In the genomic region with DNA sequence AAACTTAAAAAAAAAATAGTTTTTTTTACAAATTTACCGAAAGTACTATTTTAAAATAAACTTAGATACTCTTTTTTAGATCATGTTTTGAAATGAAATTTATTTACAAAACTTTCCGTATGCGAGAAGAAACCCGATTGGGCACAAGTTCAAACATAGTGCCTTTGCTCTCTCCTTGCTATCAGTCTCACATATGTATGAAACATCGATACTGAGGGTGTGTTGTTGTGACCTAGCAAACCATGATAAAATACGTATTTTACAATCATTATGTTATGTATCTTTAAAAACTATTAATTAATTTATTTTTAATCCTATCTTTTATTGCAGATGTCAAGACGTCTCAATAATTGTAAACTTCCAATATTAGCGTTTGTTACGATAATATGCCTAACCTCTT, we compare ENCODE assay signal across 6 worm cellular contexts.
TF ChIP-seq lines count a peak whose summit lies in the region.

No protein-coding gene starts in this region.

TF ChIP-seq in whole organism, L1 larva, 84 proteins besides CTCF, POLR2A, EP300 and RAD21:
- TF ChIP-seq alr-1 (tag; optimal IDR thresholded peaks at IDR 0.05; lab: Kevin White, UChicago; ENCODE audit: borderline replicate concordance) (no peak), elt-2 (tag; optimal IDR thresholded peaks at IDR 0.05; lab: Kevin White, UChicago) (peak; percentile 32), lin-14 (GFP tag; optimal IDR thresholded peaks at IDR 0.05; lab: Kevin White, UChicago) (no peak)

TF ChIP-seq in whole organism, L2 larva, 48 proteins besides CTCF, POLR2A, EP300 and RAD21:
- TF ChIP-seq fos-1 (tag; optimal IDR thresholded peaks at IDR 0.05; lab: Kevin White, UChicago) (peak; percentile 93), unc-55 (GFP tag; optimal IDR thresholded peaks at IDR 0.05; lab: Kevin White, UChicago) (no peak), dmd-4 (tag; optimal IDR thresholded peaks at IDR 0.05; lab: Kevin White, UChicago) (no peak)

TF ChIP-seq in whole organism, L3 larva, 47 proteins besides CTCF, POLR2A, EP300 and RAD21 (continues in another document):
- TF ChIP-seq nhr-76 (tag; optimal IDR thresholded peaks at IDR 0.05; lab: Kevin White, UChicago) (no peak), pqm-1 (tag; optimal IDR thresholded peaks at IDR 0.05; lab: Kevin White, UChicago) (peak; percentile 21), ceh-28 (tag; optimal IDR thresholded peaks at IDR 0.05; lab: Kevin White, UChicago) (no peak), ztf-4 (tag; optimal IDR thresholded peaks at IDR 0.05; lab: Kevin White, UChicago) (no peak), fos-1 (tag; optimal IDR thresholded peaks at IDR 0.05; lab: Kevin White, UChicago) (no peak), sea-2 (GFP tag; optimal IDR thresholded peaks at IDR 0.05; lab: Kevin White, UChicago) (no peak), egl-27 (tag; optimal IDR thresholded peaks at IDR 0.05; lab: Kevin White, UChicago) (no peak), lsy-12 (tag; optimal IDR thresholded peaks at IDR 0.05; lab: Kevin White, UChicago) (no peak), nhr-11 (tag; optimal IDR thresholded peaks at IDR 0.05; lab: Kevin White, UChicago) (no peak), pha-4 (tag; optimal IDR thresholded peaks at IDR 0.05; lab: Kevin White, UChicago) (peak; percentile 11), ceh-16 (tag; optimal IDR thresholded peaks at IDR 0.05; lab: Kevin White, UChicago) (no peak), eor-1 (tag; optimal IDR thresholded peaks at IDR 0.05; lab: Kevin White, UChicago) (no peak), ceh-82 (tag; optimal IDR thresholded peaks at IDR 0.05; lab: Kevin White, UChicago) (no peak), R02D3.7 (tag; optimal IDR thresholded peaks at IDR 0.05; lab: Kevin White, UChicago) (no peak), jun-1 (tag; optimal IDR thresholded peaks at IDR 0.05; lab: Kevin White, UChicago) (no peak), elt-3 (tag; optimal IDR thresholded peaks at IDR 0.05; lab: Kevin White, UChicago) (no peak), unc-39 (tag; optimal IDR thresholded peaks at IDR 0.05; lab: Kevin White, UChicago) (no peak), elt-2 (tag; optimal IDR thresholded peaks at IDR 0.05; lab: Kevin White, UChicago) (peak; percentile 54), snpc-4 (tag; optimal IDR thresholded peaks at IDR 0.05; lab: Kevin White, UChicago) (no peak), mdl-1 (tag; optimal IDR thresholded peaks at IDR 0.05; lab: Kevin White, UChicago) (no peak), tbx-2 (tag; optimal IDR thresholded peaks at IDR 0.05; lab: Kevin White, UChicago) (no peak), fkh-2 (tag; optimal IDR thresholded peaks at IDR 0.05; lab: Kevin White, UChicago) (no peak)

TF ChIP-seq in whole organism, L4 larva, 104 proteins besides CTCF, POLR2A, EP300 and RAD21:
- TF ChIP-seq pqm-1 (tag; optimal IDR thresholded peaks at IDR 0.05; lab: Kevin White, UChicago) = peak; percentile 71
- TF ChIP-seq arid-1 (GFP tag; conservative IDR thresholded peaks at IDR 0.05; lab: Robert Waterston, UW) = no peak
- peak; percentile 73 for TF ChIP-seq nhr-28 (tag; optimal IDR thresholded peaks at IDR 0.05; lab: Kevin White, UChicago)
- no peak for TF ChIP-seq ztf-11 (tag; optimal IDR thresholded peaks at IDR 0.05; lab: Kevin White, UChicago)
- TF ChIP-seq zip-11 (GFP tag; IDR thresholded peaks at IDR 0.05; lab: Robert Waterston, UW) = no peak
- no peak for TF ChIP-seq lin-38 (GFP tag; IDR thresholded peaks at IDR 0.05; lab: Robert Waterston, UW)
- TF ChIP-seq set-16 (GFP tag; IDR thresholded peaks at IDR 0.05; lab: Robert Waterston, UW) = no peak
- no peak for TF ChIP-seq daf-16 (GFP tag; optimal IDR thresholded peaks at IDR 0.05; lab: Kevin White, UChicago)
- TF ChIP-seq daf-16 (tag; optimal IDR thresholded peaks at IDR 0.05; lab: Kevin White, UChicago) = peak; percentile 64

TF ChIP-seq in whole organism, late embryonic, 69 proteins besides CTCF, POLR2A, EP300 and RAD21:
- TF ChIP-seq ceh-45 (GFP tag; IDR thresholded peaks at IDR 0.05; lab: Robert Waterston, UW) (no peak), elt-2 (tag; optimal IDR thresholded peaks at IDR 0.05; lab: Kevin White, UChicago) (peak; percentile 17)

TF ChIP-seq in whole organism, young adult, 124 proteins besides CTCF, POLR2A, EP300 and RAD21:
- TF ChIP-seq cebp-1 (GFP tag; IDR thresholded peaks at IDR 0.05; lab: Robert Waterston, UW) (no peak), cebp-1 (tag; optimal IDR thresholded peaks at IDR 0.05; lab: Kevin White, UChicago) (no peak), nhr-80 (tag; optimal IDR thresholded peaks at IDR 0.05; lab: Kevin White, UChicago) (peak; percentile 48)
